Fruit fly (Drosophila melanogaster) whole organism, adult: ENCODE measurements around the gene SMC5.

ENCODE experiments used
- CG14711 ChIP-seq: fragments of 200-800 bp; sonication (Bioruptor generic); optimal IDR thresholded peaks from 2 replicates; lab custom pipeline; 2018; ENCODE audit warnings: missing biosample characterization, mild to moderate bottlenecking, missing genetic modification characterization, moderate library complexity
- CG1620 ChIP-seq: fragments of 200-800 bp; sonication (Bioruptor generic); optimal IDR thresholded peaks from 2 replicates; lab custom pipeline; 2016; ENCODE audit warnings: missing biosample characterization, missing genetic modification characterization
- CG7045 ChIP-seq: fragments of 200-800 bp; sonication (Bioruptor generic); optimal IDR thresholded peaks from 2 replicates; lab custom pipeline; 2017; ENCODE audit warnings: missing biosample characterization, mild to moderate bottlenecking, missing genetic modification characterization
- bab1 ChIP-seq: fragments of 200-800 bp; sonication (Bioruptor generic); optimal IDR thresholded peaks from 3 replicates; lab custom pipeline; 2019; ENCODE audit warnings: missing biosample characterization, mild to moderate bottlenecking, missing genetic modification characterization, moderate library complexity
- cic ChIP-seq: fragments of 200-800 bp; sonication (Bioruptor generic); optimal IDR thresholded peaks from 2 replicates; lab custom pipeline; 2017; ENCODE audit warnings: missing biosample characterization, mild to moderate bottlenecking, missing genetic modification characterization, moderate library complexity
- pad ChIP-seq: fragments of 200-800 bp; sonication (Bioruptor generic); optimal IDR thresholded peaks from 3 replicates; lab custom pipeline; 2017; ENCODE audit warnings: missing biosample characterization, missing genetic modification characterization, mild to moderate bottlenecking, moderate library complexity, missing genetic modification reagents
- toe ChIP-seq: fragments of 200-800 bp; sonication (Bioruptor generic); optimal IDR thresholded peaks from 2 replicates; lab custom pipeline; 2016; ENCODE audit warnings: missing biosample characterization, missing genetic modification characterization

DNA sequence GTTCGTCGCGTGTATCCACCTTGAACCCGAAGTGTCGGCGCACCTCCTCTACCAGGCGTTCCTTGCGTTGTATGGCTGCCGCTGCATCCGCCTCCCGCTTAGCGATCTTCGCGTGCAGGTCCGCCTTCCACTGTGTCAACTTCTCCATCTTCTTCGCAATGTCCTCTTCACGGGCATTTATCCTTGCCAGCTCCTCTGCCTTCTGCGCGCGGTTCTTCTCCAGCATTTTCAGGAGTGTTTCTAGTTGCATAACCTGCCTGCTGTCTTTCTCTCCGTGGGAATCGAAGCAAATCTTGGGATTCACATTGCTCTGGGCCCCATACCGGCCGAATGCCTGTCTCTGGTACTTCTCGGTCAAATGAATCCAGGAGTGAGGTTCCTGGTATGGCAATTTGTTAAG is 722 bp upstream of the SMC5 start:
- TF ChIP-seq bab1 (GFP tag; lab: Kevin White, UChicago) (no peak), CG14711 (tag; lab: Kevin White, UChicago) (no peak), CG7045 (GFP tag; lab: Kevin White, UChicago) (no peak), pad (GFP tag; lab: Kevin White, UChicago) (no peak), cic (GFP tag; lab: Kevin White, UChicago) (no peak), CG1620 (no peak), toe (GFP tag; lab: Kevin White, UChicago) (no peak)
